Fruit fly (Drosophila melanogaster) whole organism, prepupa: ENCODE data around the gene CG4004.
A peak's percentile ranks its signal among the peaks of the same experiment; 100 is the strongest.

ENCODE experiments used
- CG11902 ChIP-seq: fragments of 200-800 bp; sonication (Bioruptor generic); optimal IDR thresholded peaks from 3 replicates; lab custom pipeline; 2016; ENCODE audit warnings: missing biosample characterization, missing genetic modification characterization
- CG6163 ChIP-seq: fragments of 200-800 bp; sonication (Bioruptor generic); IDR thresholded peaks from 3 replicates; pipeline ENCODE4 v1.3.6; 2022; ENCODE audit warnings: missing biosample characterization, missing genetic modification characterization
- dac ChIP-seq: fragments of 200-800 bp; sonication (Bioruptor generic); optimal IDR thresholded peaks from 2 replicates; lab custom pipeline; 2017; ENCODE audit warnings: missing biosample characterization, mild to moderate bottlenecking, missing genetic modification characterization
- net ChIP-seq: fragments of 200-800 bp; sonication (Bioruptor generic); optimal IDR thresholded peaks from 3 replicates; lab custom pipeline; 2016; ENCODE audit warnings: missing biosample characterization, missing genetic modification characterization
- salr ChIP-seq, 2 experiments: fragments of 200-800 bp; sonication (Bioruptor generic); optimal IDR thresholded peaks; 3 replicates each; lab custom pipeline; 2016 to 2018; ENCODE audit warnings: missing biosample characterization in 2 of 2, missing genetic modification characterization in 2 of 2, mild to moderate bottlenecking in 1 of 2

- TF ChIP-seq dac (GFP tag; lab: Kevin White, UChicago), result peak; percentile 28
- no peak for TF ChIP-seq CG11902 (GFP tag; lab: Kevin White, UChicago)
- no peak for TF ChIP-seq CG6163 (GFP tag; lab: Robert Waterston, UW)
- TF ChIP-seq net, result peak; percentile 5
- no peak for TF ChIP-seq salr (GFP tag; optimal IDR thresholded peaks at IDR 0.05; lab: Kevin White, UChicago)
These were observed 22.3 kb downstream of the CG4004 start for dm6 chrX:12766286-12766685.
